Fruit fly (Drosophila melanogaster) whole organism, embryonic: ENCODE data around the gene CG11560.
A peak's percentile ranks its signal among the peaks of the same experiment; 100 is the strongest.

Experiments
- Antp ChIP-seq: fragments of 200-800 bp; sonication (Bioruptor generic); optimal IDR thresholded peaks from 3 replicates; lab custom pipeline; 2016; ENCODE audit warnings: missing biosample characterization, missing genetic modification characterization
- CG10147 ChIP-seq: fragments of 200-800 bp; sonication (Bioruptor generic); optimal IDR thresholded peaks from 2 replicates; lab custom pipeline; 2019; ENCODE audit warnings: missing biosample characterization, mild to moderate bottlenecking, missing genetic modification characterization, moderate library complexity
- CG11247 ChIP-seq: fragments of 200-800 bp; sonication (Bioruptor generic); IDR thresholded peaks from 2 replicates; pipeline ENCODE4 v1.3.6; 2022; ENCODE audit warnings: missing biosample characterization, missing genetic modification characterization
- CG11456 ChIP-seq: fragments of 200-800 bp; sonication (Bioruptor generic); IDR thresholded peaks from 3 replicates; pipeline ENCODE4 v1.3.6; 2022; ENCODE audit warnings: missing biosample characterization, missing genetic modification characterization
- CG12155 ChIP-seq: fragments of 200-800 bp; sonication (Bioruptor generic); optimal IDR thresholded peaks from 3 replicates; lab custom pipeline; 2016; ENCODE audit warnings: missing biosample characterization, missing genetic modification characterization
- CG13123 ChIP-seq: fragments of 200-800 bp; sonication (Bioruptor generic); optimal IDR thresholded peaks from 2 replicates; lab custom pipeline; 2016; ENCODE audit warnings: missing biosample characterization, missing genetic modification characterization
- CG15269 ChIP-seq: fragments of 200-800 bp; sonication (Bioruptor generic); optimal IDR thresholded peaks from 2 replicates; lab custom pipeline; 2018; ENCODE audit warnings: missing biosample characterization, mild to moderate bottlenecking, missing genetic modification characterization, moderate library complexity
- CG15601 ChIP-seq: fragments of 200-800 bp; sonication (Bioruptor generic); optimal IDR thresholded peaks from 3 replicates; lab custom pipeline; 2019; ENCODE audit warnings: missing biosample characterization, mild to moderate bottlenecking, missing genetic modification characterization, moderate library complexity
- CG16813 ChIP-seq: fragments of 200-800 bp; sonication (Bioruptor generic); IDR thresholded peaks from 3 replicates; pipeline ENCODE4 v1.3.6; 2022; ENCODE audit warnings: missing biosample characterization, missing genetic modification characterization; ENCODE audit not compliant: partially characterized antibody
- CG18476 ChIP-seq: fragments of 200-800 bp; sonication (Bioruptor generic); optimal IDR thresholded peaks from 2 replicates; lab custom pipeline; 2016; ENCODE audit warnings: missing biosample characterization, mild to moderate bottlenecking, missing genetic modification characterization
- CG18619 ChIP-seq: fragments of 200-800 bp; sonication (Bioruptor generic); optimal IDR thresholded peaks from 3 replicates; lab custom pipeline; 2017; ENCODE audit warnings: missing biosample characterization, mild to moderate bottlenecking, missing genetic modification characterization
- CG2120 ChIP-seq: fragments of 200-800 bp; sonication (Bioruptor generic); optimal IDR thresholded peaks from 3 replicates; lab custom pipeline; 2016; ENCODE audit warnings: missing biosample characterization, missing genetic modification characterization
- CG2202 ChIP-seq: fragments of 200-800 bp; sonication (Bioruptor generic); optimal IDR thresholded peaks from 2 replicates; lab custom pipeline; 2018; ENCODE audit warnings: missing biosample characterization, mild to moderate bottlenecking, missing genetic modification characterization
- CG2678 ChIP-seq: fragments of 200-800 bp; sonication (Bioruptor generic); optimal IDR thresholded peaks from 3 replicates; lab custom pipeline; 2019; ENCODE audit warnings: missing biosample characterization, mild to moderate bottlenecking, missing genetic modification characterization, moderate library complexity
- CG2889 ChIP-seq: fragments of 200-800 bp; sonication (Bioruptor generic); IDR thresholded peaks from 3 replicates; pipeline ENCODE4 v1.3.6; 2022; ENCODE audit warnings: missing biosample characterization, missing genetic modification characterization
- CG31441 ChIP-seq: fragments of 200-800 bp; sonication (Bioruptor generic); IDR thresholded peaks from 2 replicates; pipeline ENCODE4 v1.3.6; 2022; ENCODE audit warnings: missing biosample characterization, missing genetic modification characterization
- CG3838 ChIP-seq: fragments of 200-800 bp; sonication (Bioruptor generic); optimal IDR thresholded peaks from 3 replicates; lab custom pipeline; 2016; ENCODE audit warnings: missing biosample characterization, missing genetic modification characterization
- CG3847 ChIP-seq: fragments of 200-800 bp; sonication (Bioruptor generic); IDR thresholded peaks from 2 replicates; pipeline ENCODE4 v1.3.6; 2022; ENCODE audit warnings: missing biosample characterization, missing genetic modification characterization
- CG4360 ChIP-seq: fragments of 200-800 bp; sonication (Bioruptor generic); IDR thresholded peaks from 2 replicates; pipeline ENCODE4 v1.3.6; 2022; ENCODE audit warnings: missing biosample characterization, missing genetic modification characterization
- CG4404 ChIP-seq: fragments of 200-800 bp; sonication (Bioruptor generic); IDR thresholded peaks from 2 replicates; pipeline ENCODE4 v1.3.6; 2022; ENCODE audit warnings: missing biosample characterization, missing genetic modification characterization
- CG5245 ChIP-seq: fragments of 200-800 bp; sonication (Bioruptor generic); optimal IDR thresholded peaks from 3 replicates; lab custom pipeline; 2016; ENCODE audit warnings: missing biosample characterization, missing genetic modification characterization
- CG6272 ChIP-seq: fragments of 200-800 bp; sonication (Bioruptor generic); IDR thresholded peaks from 2 replicates; pipeline ENCODE4 v1.3.6; 2022; ENCODE audit warnings: missing biosample characterization, missing genetic modification characterization
- CG7372 ChIP-seq: fragments of 200-800 bp; sonication (Bioruptor generic); IDR thresholded peaks from 2 replicates; pipeline ENCODE4 v1.3.6; 2022; ENCODE audit warnings: missing biosample characterization, missing genetic modification characterization
- CG8089 ChIP-seq: fragments of 200-800 bp; sonication (Bioruptor generic); optimal IDR thresholded peaks from 3 replicates; lab custom pipeline; 2016; ENCODE audit warnings: missing biosample characterization, missing genetic modification characterization
- CG9215 ChIP-seq: fragments of 200-800 bp; sonication (Bioruptor generic); IDR thresholded peaks from 2 replicates; pipeline ENCODE4 v1.3.6; 2022; ENCODE audit warnings: missing biosample characterization, missing genetic modification characterization
- CHES-1-like ChIP-seq: fragments of 200-800 bp; sonication (Bioruptor generic); optimal IDR thresholded peaks from 2 replicates; lab custom pipeline; 2016; ENCODE audit warnings: missing biosample characterization, missing genetic modification characterization
- Lpt ChIP-seq: fragments of >200 bp; optimal IDR thresholded peaks from 2 replicates; lab custom pipeline; 2018; ENCODE audit warnings: missing biosample characterization, missing genetic modification characterization
- MESR4 ChIP-seq: fragments of 200-800 bp; sonication (Bioruptor generic); optimal IDR thresholded peaks from 2 replicates; lab custom pipeline; 2018; ENCODE audit warnings: missing biosample characterization, mild to moderate bottlenecking, missing genetic modification characterization, moderate library complexity
- MTF-1 ChIP-seq: fragments of 200-800 bp; sonication (Bioruptor generic); optimal IDR thresholded peaks from 2 replicates; lab custom pipeline; 2018; ENCODE audit warnings: missing biosample characterization, mild to moderate bottlenecking, missing genetic modification characterization, borderline replicate concordance
- NfI ChIP-seq: fragments of 200-800 bp; sonication (Bioruptor generic); optimal IDR thresholded peaks from 3 replicates; lab custom pipeline; 2018; ENCODE audit warnings: missing biosample characterization, mild to moderate bottlenecking, missing genetic modification characterization, moderate library complexity
- Ptx1 ChIP-seq: fragments of 200-800 bp; sonication (Bioruptor generic); IDR thresholded peaks from 2 replicates; pipeline ENCODE4 v1.3.6; 2022; ENCODE audit warnings: missing biosample characterization, missing genetic modification characterization
- Sry-β ChIP-seq: fragments of 200-800 bp; sonication (Bioruptor generic); optimal IDR thresholded peaks from 2 replicates; lab custom pipeline; 2018; ENCODE audit warnings: missing biosample characterization, mild to moderate bottlenecking, missing genetic modification characterization, moderate library complexity
- TFAM ChIP-seq: fragments of 200-800 bp; sonication (Bioruptor generic); optimal IDR thresholded peaks from 2 replicates; lab custom pipeline; 2017; ENCODE audit warnings: missing biosample characterization, missing genetic modification characterization, inconsistent platforms
- Vsx1 ChIP-seq: fragments of 200-800 bp; sonication (Bioruptor generic); optimal IDR thresholded peaks from 2 replicates; lab custom pipeline; 2017; ENCODE audit warnings: missing biosample characterization, mild to moderate bottlenecking, missing genetic modification characterization, missing genetic modification reagents
- chm ChIP-seq: fragments of 200-800 bp; sonication (Bioruptor generic); IDR thresholded peaks from 2 replicates; pipeline ENCODE4 v1.3.6; 2022; ENCODE audit warnings: missing biosample characterization, missing genetic modification characterization
- dmrt11E ChIP-seq: fragments of 200-800 bp; sonication (Bioruptor generic); optimal IDR thresholded peaks from 3 replicates; lab custom pipeline; 2018; ENCODE audit warnings: missing biosample characterization, mild to moderate bottlenecking, missing genetic modification characterization, moderate library complexity
- emc ChIP-seq: fragments of 200-800 bp; sonication (Bioruptor generic); optimal IDR thresholded peaks from 2 replicates; lab custom pipeline; 2016; ENCODE audit warnings: missing biosample characterization, missing genetic modification characterization
- en ChIP-seq: fragments of 200-800 bp; sonication (Bioruptor generic); optimal IDR thresholded peaks from 2 replicates; lab custom pipeline; 2016; ENCODE audit warnings: missing biosample characterization, missing genetic modification characterization
- gcm2 ChIP-seq: fragments of 200-800 bp; sonication (Bioruptor generic); optimal IDR thresholded peaks from 2 replicates; lab custom pipeline; 2016; ENCODE audit warnings: missing biosample characterization, missing genetic modification characterization
- gem ChIP-seq: fragments of 200-800 bp; sonication (Bioruptor generic); optimal IDR thresholded peaks from 2 replicates; lab custom pipeline; 2019; ENCODE audit warnings: missing biosample characterization, mild to moderate bottlenecking, missing genetic modification characterization, moderate library complexity
- ken ChIP-seq: fragments of 200-800 bp; sonication (Bioruptor generic); IDR thresholded peaks from 3 replicates; pipeline ENCODE4 v1.3.6; 2022; ENCODE audit warnings: missing biosample characterization, missing genetic modification characterization
- lola ChIP-seq, 3 experiments: fragments of >200 bp in 2 of 3; fragments of 200-800 bp in 1 of 3; sonication (Bioruptor generic) in 1 of 3; optimal IDR thresholded peaks; 2 replicates each; lab custom pipeline; 2017 to 2019; ENCODE audit warnings: missing biosample characterization in 3 of 3, missing genetic modification characterization in 3 of 3, mild to moderate bottlenecking in 1 of 3, moderate library complexity in 1 of 3
- org-1 ChIP-seq: fragments of 200-800 bp; sonication (Bioruptor generic); optimal IDR thresholded peaks from 2 replicates; lab custom pipeline; 2017; ENCODE audit warnings: missing biosample characterization, missing genetic modification characterization
- pan ChIP-seq, 4 experiments: fragments of >200 bp in 3 of 4; fragments of 200-800 bp in 1 of 4; sonication (Bioruptor generic) in 1 of 4; optimal IDR thresholded peaks in 3 of 4; IDR thresholded peaks in 1 of 4; 2 replicates each; pipeline versions ENCODE4 v1.3.6 to Lab custom; 2017 to 2022; ENCODE audit warnings: missing biosample characterization in 2 of 4, missing genetic modification characterization in 2 of 4, mixed read lengths in 1 of 4
- pb ChIP-seq: fragments of 200-800 bp; sonication (Bioruptor generic); optimal IDR thresholded peaks from 3 replicates; lab custom pipeline; 2016; ENCODE audit warnings: missing biosample characterization, missing genetic modification characterization
- seq ChIP-seq: fragments of 200-800 bp; sonication (Bioruptor generic); IDR thresholded peaks from 2 replicates; pipeline ENCODE4 v1.3.6; 2022; ENCODE audit warnings: missing biosample characterization, missing genetic modification characterization
- sisA ChIP-seq: fragments of 200-800 bp; sonication (Bioruptor generic); IDR thresholded peaks from 2 replicates; pipeline ENCODE4 v1.3.6; 2022; ENCODE audit warnings: missing biosample characterization, missing genetic modification characterization
- stc ChIP-seq: fragments of 200-800 bp; sonication (Bioruptor generic); IDR thresholded peaks from 2 replicates; pipeline ENCODE4 v1.3.6; 2022; ENCODE audit warnings: missing biosample characterization, missing genetic modification characterization
- sug ChIP-seq: fragments of 200-800 bp; optimal IDR thresholded peaks from 2 replicates; lab custom pipeline; 2019; ENCODE audit warnings: missing biosample characterization, mild to moderate bottlenecking, missing genetic modification characterization, moderate library complexity
- tll ChIP-seq, 2 experiments: fragments of 200-800 bp in 1 of 2; fragments of >200 bp in 1 of 2; sonication (Bioruptor generic) in 1 of 2; optimal IDR thresholded peaks; 2 replicates each; lab custom pipeline; 2017 to 2019; ENCODE audit warnings: missing biosample characterization in 2 of 2, missing genetic modification characterization in 2 of 2, mild to moderate bottlenecking in 1 of 2, moderate library complexity in 1 of 2

Gene CG11560

DNA sequence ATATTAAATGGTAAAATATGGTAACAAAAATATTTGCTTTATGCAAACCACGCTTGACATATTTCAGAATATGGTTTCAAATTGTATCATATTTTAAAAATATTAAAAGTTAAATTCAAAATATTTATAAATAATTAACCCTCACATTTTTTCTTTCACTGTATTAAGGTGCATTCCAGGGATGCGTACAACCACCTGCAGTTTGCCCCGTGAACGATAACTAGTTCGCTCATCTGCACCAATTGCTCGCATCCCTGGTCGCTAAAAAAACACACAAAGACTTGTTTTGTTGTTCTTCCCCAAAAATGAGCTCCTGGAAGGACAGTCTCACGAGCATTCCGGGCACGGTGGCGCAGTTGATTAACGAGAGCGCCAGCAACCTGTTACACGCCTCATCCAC lies 12.1 kb downstream of the CG11560 start, which contains the start of gene DEF8 (continued):
- peak; percentile 41; the same call in 1 of the 3 replicates for TF ChIP-seq CG16813 (GFP tag; lab: Robert Waterston, UW)
- TF ChIP-seq CG11247 (GFP tag; lab: Robert Waterston, UW), result peak; percentile 62
- TF ChIP-seq CG11456 (GFP tag; lab: Robert Waterston, UW), result peak; percentile 78
- TF ChIP-seq CG12155, result peak; percentile 70
- peak; percentile 83 for TF ChIP-seq CG18619 (GFP tag; lab: Kevin White, UChicago)
- TF ChIP-seq gem (tag; lab: Kevin White, UChicago), result peak; percentile 92
- TF ChIP-seq Lpt (GFP tag; lab: Kevin White, UChicago), result no peak
- peak; percentile 54; the same call in 1 of the 2 replicates for TF ChIP-seq CG6272
- peak; percentile 88 for TF ChIP-seq Ptx1 (GFP tag; lab: Robert Waterston, UW)
- peak; percentile 63 for TF ChIP-seq CG18476 (GFP tag; lab: Kevin White, UChicago)
- peak; percentile 99 for TF ChIP-seq MESR4 (GFP tag; lab: Kevin White, UChicago)
- TF ChIP-seq CG15269 (tag; lab: Kevin White, UChicago), result peak; percentile 92
- TF ChIP-seq TFAM (GFP tag; lab: Kevin White, UChicago), result no peak
- TF ChIP-seq CG2120, result peak; percentile 77
- no peak for TF ChIP-seq gcm2 (GFP tag; lab: Kevin White, UChicago)
- TF ChIP-seq dmrt11E (tag; lab: Kevin White, UChicago), result peak; percentile 91
- TF ChIP-seq tll (GFP tag; optimal IDR thresholded peaks at IDR 0.05; lab: Kevin White, UChicago), result no peak
- no peak for TF ChIP-seq emc (GFP tag; lab: Kevin White, UChicago)
- peak; percentile 90 for TF ChIP-seq CG31441
- peak; percentile 12 for TF ChIP-seq CHES-1-like (GFP tag; lab: Kevin White, UChicago)
- TF ChIP-seq CG2202 (tag; lab: Kevin White, UChicago), result peak; percentile 75
- peak; percentile 71 for TF ChIP-seq CG3847
- peak; percentile 30 for TF ChIP-seq CG4360 (GFP tag; lab: Robert Waterston, UW)
- peak; percentile 1 for TF ChIP-seq CG3838 (GFP tag; lab: Kevin White, UChicago)
- TF ChIP-seq Vsx1 (GFP tag; lab: Kevin White, UChicago), result no peak
- TF ChIP-seq sisA (GFP tag; lab: Robert Waterston, UW), result peak; percentile 78
- no peak for TF ChIP-seq en (GFP tag; lab: Kevin White, UChicago)
- peak; percentile 73 for TF ChIP-seq CG5245 (GFP tag; lab: Kevin White, UChicago)
- no peak for TF ChIP-seq pan (optimal IDR thresholded peaks at IDR 0.05; lab: Kevin White, UChicago)
- TF ChIP-seq pan (GFP tag; optimal IDR thresholded peaks at IDR 0.05 in 1 of 2, IDR thresholded peaks at IDR 0.05 in 1 of 2), result peak in 1 of 2 experiments; percentile 91
- peak; percentile 38 for TF ChIP-seq CG13123 (GFP tag; lab: Kevin White, UChicago)
- peak; percentile 52 for TF ChIP-seq Antp (GFP tag; lab: Kevin White, UChicago)
- peak; percentile 68 for TF ChIP-seq sug (tag; lab: Kevin White, UChicago)
- TF ChIP-seq stc, result peak; percentile 91
- peak; percentile 87 for TF ChIP-seq CG15601 (tag; lab: Kevin White, UChicago)
- peak; percentile 75 for TF ChIP-seq ken (GFP tag; lab: Robert Waterston, UW)
- TF ChIP-seq NfI (GFP tag; lab: Kevin White, UChicago), result peak; percentile 77
- TF ChIP-seq CG10147, result peak; percentile 86
- TF ChIP-seq CG7372 (GFP tag; lab: Robert Waterston, UW), result peak; percentile 45; the same call in 1 of the 2 replicates
- peak; percentile 44 for TF ChIP-seq MTF-1
- TF ChIP-seq CG4404 (GFP tag; lab: Robert Waterston, UW), result no peak
- TF ChIP-seq CG2678 (tag; lab: Kevin White, UChicago), result peak; percentile 92
- peak; percentile 58 for TF ChIP-seq CG9215 (GFP tag; lab: Robert Waterston, UW)
- TF ChIP-seq CG8089 (GFP tag; lab: Kevin White, UChicago), result peak; percentile 25
- TF ChIP-seq chm (GFP tag; lab: Robert Waterston, UW), result peak; percentile 77
- TF ChIP-seq org-1 (GFP tag; lab: Kevin White, UChicago), result peak; percentile 31
- TF ChIP-seq lola (GFP tag; optimal IDR thresholded peaks at IDR 0.05; lab: Kevin White, UChicago), result peak in 1 of 3 experiments; percentile 91
- peak; percentile 69 for TF ChIP-seq seq (GFP tag; lab: Robert Waterston, UW)
- peak; percentile 68; the same call in 1 of the 3 replicates for TF ChIP-seq CG2889
- TF ChIP-seq pb (GFP tag; lab: Kevin White, UChicago), result no peak
- peak; percentile 42 for TF ChIP-seq Sry-β (GFP tag; lab: Kevin White, UChicago)
